Fruit fly (Drosophila melanogaster): ENCODE measurements around the gene CG31220.

CG31220 gene

dm6 chr3R:19644094-19644900 lies 4.0 kb upstream of the CG31220 start, which contains the start of gene Vha13 (continued):
- TF ChIP-seq aop (GFP tag; IDR thresholded peaks at IDR 0.05) (peak; percentile 64; the same call in 1 of the 2 replicates), CG12071 (GFP tag; optimal IDR thresholded peaks at IDR 0.05) (peak; percentile 53), Pdp1 (GFP tag; optimal IDR thresholded peaks at IDR 0.05) (peak; percentile 14 to 27), emc (GFP tag; optimal IDR thresholded peaks at IDR 0.05) (no peak), CG4617 (GFP tag; optimal IDR thresholded peaks at IDR 0.05; ENCODE audit: borderline replicate concordance) (peak; percentile 34), CG16813 (GFP tag; IDR thresholded peaks at IDR 0.05; ENCODE audit: partially characterized antibody) (peak; percentile 63), chm (GFP tag; IDR thresholded peaks at IDR 0.05) (peak; percentile 82), hbn (GFP tag; IDR thresholded peaks at IDR 0.05; ENCODE audit: partially characterized antibody) (no peak), ato (GFP tag; IDR thresholded peaks at IDR 0.05; ENCODE audit: partially characterized antibody) (peak; percentile 70; the same call in 1 of the 2 replicates), CG4730 (GFP tag; IDR thresholded peaks at IDR 0.05) (no peak), insv (GFP tag; optimal IDR thresholded peaks at IDR 0.05) (peak; percentile 67 to 93), psq (GFP tag; optimal IDR thresholded peaks at IDR 0.05) (no peak), crc (GFP tag; optimal IDR thresholded peaks at IDR 0.05) (no peak), Spps (tag; optimal IDR thresholded peaks at IDR 0.05) (no peak), inv (GFP tag; IDR thresholded peaks at IDR 0.05; ENCODE audit: partially characterized antibody) (peak; percentile 62), CG12236 (GFP tag; optimal IDR thresholded peaks at IDR 0.05) (no peak), Poxn (GFP tag; IDR thresholded peaks at IDR 0.05) (no peak), slou (GFP tag; optimal IDR thresholded peaks at IDR 0.05) (peak; percentile 0), fru (optimal IDR thresholded peaks at IDR 0.05) (no peak), CG34422 (GFP tag; IDR thresholded peaks at IDR 0.05) (peak; percentile 60), lmd (GFP tag; IDR thresholded peaks at IDR 0.05) (peak; percentile 51), schlank (tag; optimal IDR thresholded peaks at IDR 0.05) (peak; percentile 12), CG10565 (GFP tag; optimal IDR thresholded peaks at IDR 0.05) (no peak), Myb (GFP tag; optimal IDR thresholded peaks at IDR 0.05) (peak; percentile 40), Hr78 (GFP tag; optimal IDR thresholded peaks at IDR 0.05) (peak in 1 of 2 experiments; percentile 24), HmgZ (tag; optimal IDR thresholded peaks at IDR 0.05) (peak; percentile 53), grau (tag; optimal IDR thresholded peaks at IDR 0.05) (no peak), sim (GFP tag; IDR thresholded peaks at IDR 0.05) (no peak), Mrtf (GFP tag; IDR thresholded peaks at IDR 0.05) (peak; percentile 51; the same call in 1 of the 3 replicates), pzg (GFP tag; optimal IDR thresholded peaks at IDR 0.05) (peak; percentile 78), pita (GFP tag; optimal IDR thresholded peaks at IDR 0.05) (no peak), yki (optimal IDR thresholded peaks at IDR 0.05) (no peak), Optix (GFP tag; IDR thresholded peaks at IDR 0.05) (no peak), ranshi (GFP tag; IDR thresholded peaks at IDR 0.05) (peak; percentile 40), zen2 (GFP tag; IDR thresholded peaks at IDR 0.05; ENCODE audit: partially characterized antibody) (0 out of 3 replicates have a peak, but pooled peaks have one; percentile 3), amos (GFP tag; IDR thresholded peaks at IDR 0.05; ENCODE audit: partially characterized antibody) (peak; percentile 78), sug (tag; optimal IDR thresholded peaks at IDR 0.05) (peak; percentile 28), CG16863 (GFP tag; optimal IDR thresholded peaks at IDR 0.05) (peak; percentile 11), MTF-1 (GFP tag; optimal IDR thresholded peaks at IDR 0.05; ENCODE audit: borderline replicate concordance) (peak; percentile 39), CG12942 (GFP tag; optimal IDR thresholded peaks at IDR 0.05) (no peak), da (GFP tag; optimal IDR thresholded peaks at IDR 0.05) (no peak), CG14710 (tag; optimal IDR thresholded peaks at IDR 0.05) (peak; percentile 34), jumu (GFP tag; optimal IDR thresholded peaks at IDR 0.05) (no peak), peb (GFP tag; IDR thresholded peaks at IDR 0.05) (peak; percentile 36; the same call in 1 of the 2 replicates), mirr (GFP tag; optimal IDR thresholded peaks at IDR 0.05) (peak; percentile 60), dimm (GFP tag; IDR thresholded peaks at IDR 0.05) (no peak), fu2 (GFP tag; optimal IDR thresholded peaks at IDR 0.05) (peak; percentile 42), Ravus (GFP tag; IDR thresholded peaks at IDR 0.05) (no peak), prd (optimal IDR thresholded peaks at IDR 0.05) (no peak), prd (GFP tag; IDR thresholded peaks at IDR 0.05) (peak; percentile 67; the same call in 2 of the 3 replicates)
